Worm (Caenorhabditis elegans): ENCODE measurements around the gene sre-11.
A peak's percentile ranks its signal among the peaks of the same experiment; 100 is the strongest.

sre-11 gene

ce11 chrV:7728003-7728678 is 44.4 kb upstream of the sre-11 start:
- TF ChIP-seq unc-55 (GFP tag; optimal IDR thresholded peaks at IDR 0.05) (peak; percentile 88), fos-1 (tag; optimal IDR thresholded peaks at IDR 0.05) (no peak), nhr-23 (tag; optimal IDR thresholded peaks at IDR 0.05) (no peak), mbf-1 (tag; optimal IDR thresholded peaks at IDR 0.05) (no peak), mab-5 (tag; optimal IDR thresholded peaks at IDR 0.05) (peak; percentile 77), ztf-4 (tag; optimal IDR thresholded peaks at IDR 0.05) (peak; percentile 67), dmd-4 (tag; optimal IDR thresholded peaks at IDR 0.05) (no peak), elt-1 (tag; optimal IDR thresholded peaks at IDR 0.05) (no peak), C34F6.9 (tag; optimal IDR thresholded peaks at IDR 0.05) (peak; percentile 94), nhr-21 (tag; optimal IDR thresholded peaks at IDR 0.05) (peak; percentile 44), lsy-2 (tag; optimal IDR thresholded peaks at IDR 0.05) (peak; percentile 51 to 75), sem-4 (tag; optimal IDR thresholded peaks at IDR 0.05) (peak; percentile 50), nhr-12 (tag; optimal IDR thresholded peaks at IDR 0.05) (no peak), mdl-1 (tag; optimal IDR thresholded peaks at IDR 0.05) (peak; percentile 68), aly-2 (tag; optimal IDR thresholded peaks at IDR 0.05) (no peak), snpc-4 (tag; optimal IDR thresholded peaks at IDR 0.05) (no peak), nhr-25 (tag; optimal IDR thresholded peaks at IDR 0.05) (peak; percentile 52), crh-2 (tag; optimal IDR thresholded peaks at IDR 0.05) (peak; percentile 78), lin-39 (tag; optimal IDR thresholded peaks at IDR 0.05) (no peak), F13H6.1 (tag; optimal IDR thresholded peaks at IDR 0.05) (peak; percentile 94), skn-1 (tag; optimal IDR thresholded peaks at IDR 0.05) (no peak), alr-1 (tag; optimal IDR thresholded peaks at IDR 0.05) (no peak), unc-39 (tag; optimal IDR thresholded peaks at IDR 0.05) (no peak), blmp-1 (tag; optimal IDR thresholded peaks at IDR 0.05; ENCODE audit: insufficient read depth) (peak; percentile 85), lin-11 (tag; optimal IDR thresholded peaks at IDR 0.05) (peak; percentile 41), gmeb-1 (tag; optimal IDR thresholded peaks at IDR 0.05) (no peak), Y55F3AM.14 (GFP tag; optimal IDR thresholded peaks at IDR 0.05) (peak; percentile 88), nhr-10 (tag; optimal IDR thresholded peaks at IDR 0.05) (no peak), egl-27 (tag; optimal IDR thresholded peaks at IDR 0.05) (peak; percentile 42), ama-1 (optimal IDR thresholded peaks at IDR 0.05) (no peak), sma-3 (GFP tag; optimal IDR thresholded peaks at IDR 0.05) (no peak), lin-13 (GFP tag; optimal IDR thresholded peaks at IDR 0.05) (peak; percentile 71), nhr-6 (tag; optimal IDR thresholded peaks at IDR 0.05) (no peak), nhr-129 (tag; optimal IDR thresholded peaks at IDR 0.05) (peak; percentile 91), zag-1 (tag; optimal IDR thresholded peaks at IDR 0.05) (peak; percentile 93), ZK546.5 (tag; optimal IDR thresholded peaks at IDR 0.05) (peak; percentile 8), sma-9 (GFP tag; optimal IDR thresholded peaks at IDR 0.05) (peak; percentile 89), sma-9 (tag; optimal IDR thresholded peaks at IDR 0.05) (no peak)

DNA sequence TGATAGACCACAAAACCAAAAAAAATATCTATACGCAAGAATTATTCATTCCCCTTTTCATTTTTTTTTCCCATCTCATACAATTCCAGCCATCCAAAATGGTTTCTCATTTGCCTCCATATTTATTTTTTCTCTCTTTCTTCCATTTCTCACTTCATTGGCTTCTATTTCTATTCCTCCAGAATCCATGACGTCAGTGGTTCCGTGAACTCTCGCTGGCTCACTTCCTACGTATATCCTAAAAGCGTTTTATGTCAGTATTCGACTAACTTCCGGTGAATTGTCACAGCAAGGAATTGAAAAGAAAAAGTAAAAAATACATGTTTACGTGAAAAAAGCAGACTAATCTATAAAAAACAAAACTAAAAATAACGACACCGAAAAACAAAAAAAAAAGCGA is 43.2 kb upstream of the sre-11 start:
- TF ChIP-seq nhr-10 (tag; optimal IDR thresholded peaks at IDR 0.05) (no peak), gmeb-1 (tag; optimal IDR thresholded peaks at IDR 0.05) (no peak), ceh-82 (tag; optimal IDR thresholded peaks at IDR 0.05) (no peak), crh-2 (tag; optimal IDR thresholded peaks at IDR 0.05) (peak; percentile 33), dmd-4 (tag; optimal IDR thresholded peaks at IDR 0.05) (no peak), aly-2 (tag; optimal IDR thresholded peaks at IDR 0.05) (no peak), skn-1 (tag; optimal IDR thresholded peaks at IDR 0.05) (no peak), nhr-6 (tag; optimal IDR thresholded peaks at IDR 0.05) (no peak), ceh-16 (tag; optimal IDR thresholded peaks at IDR 0.05) (no peak), mbf-1 (tag; optimal IDR thresholded peaks at IDR 0.05) (no peak), elt-3 (tag; optimal IDR thresholded peaks at IDR 0.05) (no peak), sem-4 (tag; optimal IDR thresholded peaks at IDR 0.05) (no peak), C34F6.9 (tag; optimal IDR thresholded peaks at IDR 0.05) (peak; percentile 28), F13H6.1 (tag; optimal IDR thresholded peaks at IDR 0.05) (peak; percentile 27), elt-1 (tag; optimal IDR thresholded peaks at IDR 0.05) (no peak), lin-11 (tag; optimal IDR thresholded peaks at IDR 0.05) (no peak), ama-1 (optimal IDR thresholded peaks at IDR 0.05) (no peak), egl-27 (tag; optimal IDR thresholded peaks at IDR 0.05) (no peak), ZK546.5 (tag; optimal IDR thresholded peaks at IDR 0.05) (no peak), ztf-4 (tag; optimal IDR thresholded peaks at IDR 0.05) (no peak), sma-9 (GFP tag; optimal IDR thresholded peaks at IDR 0.05) (peak; percentile 52), sma-9 (tag; optimal IDR thresholded peaks at IDR 0.05) (no peak), ztf-11 (tag; optimal IDR thresholded peaks at IDR 0.05) (no peak), unc-55 (GFP tag; optimal IDR thresholded peaks at IDR 0.05) (peak; percentile 34), zag-1 (tag; optimal IDR thresholded peaks at IDR 0.05) (no peak), nhr-25 (tag; optimal IDR thresholded peaks at IDR 0.05) (no peak), ztf-1 (GFP tag; conservative IDR thresholded peaks at IDR 0.05) (no peak), sma-3 (GFP tag; optimal IDR thresholded peaks at IDR 0.05) (no peak), lsy-2 (tag; optimal IDR thresholded peaks at IDR 0.05) (peak in 1 of 2 experiments; percentile 22), lin-39 (tag; optimal IDR thresholded peaks at IDR 0.05) (no peak)

Measured in whole organism, L2 larva.